Worm (Caenorhabditis elegans) whole organism, L2 larva: Measurements from ENCODE around the gene spig-4.

ENCODE experiments used
- C34F6.9 ChIP-seq: fragments of 150-350 bp; optimal IDR thresholded peaks from 2 replicates; lab custom pipeline; 2014; ENCODE audit warnings: missing biosample characterization, missing genetic modification characterization
- Y55F3AM.14 ChIP-seq: fragments of 200-800 bp; sonication (Bioruptor generic); optimal IDR thresholded peaks from 2 replicates; lab custom pipeline; 2018; ENCODE audit warnings: mild to moderate bottlenecking, missing genetic modification characterization, missing compliant biosample characterization
- alr-1 ChIP-seq: fragments of 150-350 bp; optimal IDR thresholded peaks from 2 replicates; lab custom pipeline; 2014; ENCODE audit warnings: missing biosample characterization, missing genetic modification characterization
- aly-2 ChIP-seq: fragments of 150-350 bp; optimal IDR thresholded peaks from 2 replicates; lab custom pipeline; 2014; ENCODE audit warnings: missing biosample characterization, missing genetic modification characterization
- ceh-16 ChIP-seq: fragments of 150-350 bp; optimal IDR thresholded peaks from 2 replicates; lab custom pipeline; 2014; ENCODE audit warnings: missing biosample characterization, missing genetic modification characterization
- ceh-82 ChIP-seq: fragments of 150-350 bp; optimal IDR thresholded peaks from 2 replicates; lab custom pipeline; 2014; ENCODE audit warnings: missing biosample characterization, missing genetic modification characterization
- crh-2 ChIP-seq: sonication (generic microtip); optimal IDR thresholded peaks from 2 replicates; lab custom pipeline; 2017; ENCODE audit warnings: missing biosample characterization, missing genetic modification characterization
- dmd-4 ChIP-seq: sonication (generic microtip); optimal IDR thresholded peaks from 2 replicates; lab custom pipeline; 2017; ENCODE audit warnings: missing biosample characterization, missing genetic modification characterization
- elt-3 ChIP-seq: sonication (generic microtip); optimal IDR thresholded peaks from 2 replicates; lab custom pipeline; 2017; ENCODE audit warnings: missing biosample characterization, missing genetic modification characterization
- fos-1 ChIP-seq: fragments of 150-350 bp; optimal IDR thresholded peaks from 2 replicates; lab custom pipeline; 2014; ENCODE audit warnings: missing biosample characterization, missing genetic modification characterization
- lin-13 ChIP-seq: fragments of 150-350 bp; optimal IDR thresholded peaks from 2 replicates; lab custom pipeline; 2014; ENCODE audit warnings: missing biosample characterization, missing genetic modification reagents, missing genetic modification characterization
- lsy-2 ChIP-seq, 2 experiments: fragments of 150-350 bp in 1 of 2; sonication (generic microtip) in 1 of 2; optimal IDR thresholded peaks; 2 replicates each; lab custom pipeline; 2014 to 2017; ENCODE audit warnings: missing biosample characterization in 2 of 2, missing genetic modification characterization in 2 of 2
- mbf-1 ChIP-seq: sonication (generic microtip); optimal IDR thresholded peaks from 2 replicates; lab custom pipeline; 2017; ENCODE audit warnings: missing biosample characterization, missing genetic modification characterization
- mdl-1 ChIP-seq, 2 experiments: fragments of 150-350 bp in 1 of 2; sonication (generic microtip) in 1 of 2; optimal IDR thresholded peaks; 2 replicates each; lab custom pipeline; 2017; ENCODE audit warnings: missing biosample characterization in 2 of 2, missing genetic modification characterization in 2 of 2
- nhr-129 ChIP-seq: fragments of 150-350 bp; optimal IDR thresholded peaks from 2 replicates; lab custom pipeline; 2014; ENCODE audit warnings: missing biosample characterization, missing genetic modification characterization
- nhr-21 ChIP-seq: fragments of 150-350 bp; optimal IDR thresholded peaks from 2 replicates; lab custom pipeline; 2014; ENCODE audit warnings: missing biosample characterization, missing genetic modification characterization
- nhr-23 ChIP-seq: fragments of 150-350 bp; optimal IDR thresholded peaks from 2 replicates; lab custom pipeline; 2014; ENCODE audit warnings: missing biosample characterization, missing genetic modification reagents, missing genetic modification characterization
- nhr-25 ChIP-seq: fragments of 150-350 bp; sonication (generic microtip); optimal IDR thresholded peaks from 3 replicates; lab custom pipeline; 2014; ENCODE audit warnings: missing biosample characterization, missing genetic modification characterization
- nhr-6 ChIP-seq: fragments of 150-350 bp; optimal IDR thresholded peaks from 2 replicates; lab custom pipeline; 2014; ENCODE audit warnings: missing biosample characterization, missing genetic modification characterization
- peb-1 ChIP-seq: fragments of 150-350 bp; optimal IDR thresholded peaks from 2 replicates; lab custom pipeline; 2014; ENCODE audit warnings: missing biosample characterization, missing genetic modification characterization
- sem-4 ChIP-seq: fragments of 150-350 bp; optimal IDR thresholded peaks from 2 replicates; lab custom pipeline; 2014; ENCODE audit warnings: missing biosample characterization, missing genetic modification reagents, missing genetic modification characterization
- skn-1 ChIP-seq: sonication (generic microtip); optimal IDR thresholded peaks from 2 replicates; lab custom pipeline; 2017; ENCODE audit warnings: missing biosample characterization, missing genetic modification characterization
- sma-3 ChIP-seq: sonication (generic microtip); optimal IDR thresholded peaks from 2 replicates; lab custom pipeline; 2016; ENCODE audit warnings: missing genetic modification reagents, missing genetic modification characterization, missing compliant biosample characterization
- sma-9 ChIP-seq, 2 experiments: fragments of 150-350 bp in 1 of 2; sonication (generic microtip) in 1 of 2; optimal IDR thresholded peaks; 2 replicates each; lab custom pipeline; 2014 to 2016; ENCODE audit warnings: missing genetic modification characterization in 2 of 2, mild to moderate bottlenecking in 1 of 2, missing biosample characterization in 1 of 2, missing compliant biosample characterization in 1 of 2, missing genetic modification reagents in 1 of 2, moderate library complexity in 1 of 2
- unc-39 ChIP-seq: fragments of 150-350 bp; optimal IDR thresholded peaks from 2 replicates; lab custom pipeline; 2014; ENCODE audit warnings: missing biosample characterization, missing genetic modification characterization
- unc-55 ChIP-seq: fragments of 150-350 bp; sonication (generic microtip); optimal IDR thresholded peaks from 3 replicates; lab custom pipeline; 2014; ENCODE audit warnings: missing biosample characterization, missing genetic modification reagents, missing genetic modification characterization
- ztf-4 ChIP-seq: fragments of 150-350 bp; optimal IDR thresholded peaks from 2 replicates; lab custom pipeline; 2014; ENCODE audit warnings: missing biosample characterization, missing genetic modification characterization

The spig-4 gene

ce11 chrV:14320730-14321319 lies 14.2 kb upstream of the spig-4 start:
- TF ChIP-seq elt-3 (no peak), Y55F3AM.14 (peak; percentile 11)
- TF ChIP-seq, all 48 proteins: peak for 1

- TF ChIP-seq elt-3: no peak
- no peak for TF ChIP-seq nhr-23 (tag; lab: Kevin White, UChicago)
- no peak for TF ChIP-seq crh-2 (tag; lab: Kevin White, UChicago)
- no peak for TF ChIP-seq mdl-1 (tag; optimal IDR thresholded peaks at IDR 0.05; lab: Kevin White, UChicago)
- TF ChIP-seq alr-1 (tag; lab: Kevin White, UChicago): no peak
- TF ChIP-seq sem-4 (tag; lab: Kevin White, UChicago): no peak
These were observed 13.6 kb upstream of the spig-4 start, which contains the start of gene F47B8.14 for ce11 chrV:14320246-14320645. Gene F47B8.14, plus strand, starts transcription at chrV:14320546.

ce11 chrV:14319101-14319781 lies 12.6 kb upstream of the spig-4 start, which contains the start of gene F47B8.13:
Gene F47B8.13, minus strand, starts transcription at chrV:14319731.
- TF ChIP-seq sem-4 (tag; lab: Kevin White, UChicago) (no peak), alr-1 (tag; lab: Kevin White, UChicago) (no peak)

ce11 chrV:14317621-14318020 lies 10.9 kb upstream of the spig-4 start:
- TF ChIP-seq dmd-4: no peak
- no peak for TF ChIP-seq fos-1
- TF ChIP-seq lin-13 (GFP tag; lab: Kevin White, UChicago): no peak
- no peak for TF ChIP-seq ceh-82
- TF ChIP-seq sma-9 (GFP tag; optimal IDR thresholded peaks at IDR 0.05; lab: Kevin White, UChicago): no peak
- no peak for TF ChIP-seq sma-9 (tag; optimal IDR thresholded peaks at IDR 0.05; lab: Kevin White, UChicago)
- no peak for TF ChIP-seq sma-3 (GFP tag; lab: Kevin White, UChicago)
- TF ChIP-seq nhr-6: no peak
- TF ChIP-seq, all 48 proteins: peak for 0

- peak; percentile 19 for TF ChIP-seq unc-55 (GFP tag; lab: Kevin White, UChicago)
- TF ChIP-seq C34F6.9 (tag; lab: Kevin White, UChicago): peak; percentile 7
- no peak for TF ChIP-seq nhr-25 (tag; lab: Kevin White, UChicago)
- TF ChIP-seq nhr-129: peak; percentile 40
These were observed 10.5 kb upstream of the spig-4 start for ce11 chrV:14317204-14317603.

- TF ChIP-seq lsy-2 (tag; optimal IDR thresholded peaks at IDR 0.05; lab: Kevin White, UChicago) (no peak), nhr-21 (tag; lab: Kevin White, UChicago) (no peak), aly-2 (no peak), alr-1 (tag; lab: Kevin White, UChicago) (no peak), skn-1 (tag; lab: Kevin White, UChicago) (no peak), ceh-82 (no peak), ceh-16 (tag; lab: Kevin White, UChicago) (no peak), elt-3 (no peak), peb-1 (tag; lab: Kevin White, UChicago) (no peak), mbf-1 (no peak), ztf-4 (tag; lab: Kevin White, UChicago) (no peak), unc-39 (tag; lab: Kevin White, UChicago) (no peak)
- TF ChIP-seq, all 48 proteins: peak for 0
These were observed 9.9 kb upstream of the spig-4 start, which contains the start of gene F47B8.2 for ce11 chrV:14316525-14316924. Gene F47B8.2, minus strand, starts transcription at chrV:14316625.

ce11 chrV:14314236-14314635 lies 7.6 kb upstream of the spig-4 start, which contains the start of gene F47B8.1:
Gene F47B8.1, minus strand, starts transcription at chrV:14314336.
- no peak for TF ChIP-seq ceh-16 (tag; lab: Kevin White, UChicago)
